Worm (Caenorhabditis elegans) whole organism, L4 larva: ENCODE results near the gene C13B9.2.
"Not testable (repeated sequence)": the region's sequence is repeated elsewhere in the genome, so short reads cannot be mapped to it uniquely, and the experiment has no call there.

Experiments used
- D1046.2 ChIP-seq: fragments of 200-800 bp; sonication (Bioruptor generic); IDR thresholded peaks from 2 replicates; pipeline ENCODE4 v1.3.6; 2022; ENCODE audit warnings: missing genetic modification characterization, missing compliant biosample characterization
- F10B5.3 ChIP-seq: sonication (generic microtip); optimal IDR thresholded peaks from 2 replicates; lab custom pipeline; 2016; ENCODE audit warnings: mild to moderate bottlenecking, missing genetic modification characterization, missing compliant biosample characterization
- F26F4.8 ChIP-seq: fragments of 200-800 bp; sonication (Bioruptor generic); conservative IDR thresholded peaks from 2 replicates; pipeline ENCODE4 v1.3.6; 2022; ENCODE audit warnings: missing genetic modification characterization, missing compliant biosample characterization
- F44E2.7 ChIP-seq: fragments of 200-800 bp; sonication (Bioruptor generic); IDR thresholded peaks from 2 replicates; pipeline ENCODE4 v2.1.2; 2022; ENCODE audit warnings: missing genetic modification characterization, missing compliant biosample characterization
- R02D3.7 ChIP-seq: fragments of 150-350 bp; sonication (generic microtip); optimal IDR thresholded peaks from 3 replicates; lab custom pipeline; 2014; ENCODE audit warnings: missing biosample characterization, missing genetic modification characterization
- Y48G9A.11 ChIP-seq: fragments of 200-800 bp; sonication (Bioruptor generic); IDR thresholded peaks from 2 replicates; pipeline ENCODE4 v1.3.6; 2022; ENCODE audit warnings: missing genetic modification reagents, missing genetic modification characterization, missing compliant biosample characterization
- Y5F2A.4 ChIP-seq: fragments of 200-800 bp; sonication (Bioruptor generic); optimal IDR thresholded peaks from 2 replicates; lab custom pipeline; 2018; ENCODE audit warnings: mild to moderate bottlenecking, missing genetic modification characterization, missing compliant biosample characterization
- Y75B8A.6 ChIP-seq: fragments of 200-800 bp; sonication (Bioruptor generic); IDR thresholded peaks from 2 replicates; pipeline ENCODE4 v1.3.6; 2022; ENCODE audit warnings: missing genetic modification reagents, missing genetic modification characterization, missing compliant biosample characterization
- ZK337.2 ChIP-seq: fragments of 200-800 bp; sonication (Bioruptor generic); IDR thresholded peaks from 2 replicates; pipeline ENCODE4 v1.3.6; 2022; ENCODE audit warnings: missing genetic modification reagents, missing genetic modification characterization, missing compliant biosample characterization
- aha-1 ChIP-seq: fragments of 150-350 bp; peaks from one replicate; lab custom pipeline; 2014; ENCODE audit warnings: missing biosample characterization, missing genetic modification characterization
- ceh-20 ChIP-seq: fragments of 200-800 bp; sonication (Bioruptor generic); IDR thresholded peaks from 2 replicates; pipeline ENCODE4 v1.3.6; 2022; ENCODE audit warnings: missing genetic modification reagents, missing genetic modification characterization, missing compliant biosample characterization
- ceh-44 ChIP-seq: fragments of 200-800 bp; sonication (Bioruptor generic); IDR thresholded peaks from 2 replicates; pipeline ENCODE4 v1.3.6; 2022; ENCODE audit warnings: missing genetic modification reagents, missing genetic modification characterization, missing compliant biosample characterization
- ctbp-1 ChIP-seq: fragments of 200-800 bp; sonication (Bioruptor generic); IDR thresholded peaks from 2 replicates; pipeline ENCODE4 v1.3.6; 2022; ENCODE audit warnings: missing genetic modification reagents, missing genetic modification characterization, missing compliant biosample characterization
- dmd-6 ChIP-seq: fragments of 200-800 bp; sonication (Bioruptor generic); IDR thresholded peaks from 2 replicates; pipeline ENCODE4 v1.3.6; 2022; ENCODE audit warnings: missing genetic modification reagents, missing genetic modification characterization, missing compliant biosample characterization
- dmd-9 ChIP-seq: fragments of 200-800 bp; sonication (Bioruptor generic); IDR thresholded peaks from 2 replicates; pipeline ENCODE4 v1.3.6; 2022; ENCODE audit warnings: missing genetic modification reagents, missing genetic modification characterization, missing compliant biosample characterization
- egl-43 ChIP-seq: fragments of 200-800 bp; sonication (Bioruptor generic); IDR thresholded peaks from 2 replicates; pipeline ENCODE4 v1.3.6; 2022; ENCODE audit warnings: missing genetic modification reagents, missing genetic modification characterization, missing compliant biosample characterization
- fkh-10 ChIP-seq: fragments of 150-350 bp; optimal IDR thresholded peaks from 2 replicates; lab custom pipeline; 2014; ENCODE audit warnings: missing biosample characterization, missing genetic modification reagents, missing genetic modification characterization
- hlh-30 ChIP-seq: sonication (generic microtip); optimal IDR thresholded peaks from 2 replicates; lab custom pipeline; 2017; ENCODE audit warnings: antibody characterized with exemption, mild to moderate bottlenecking, missing genetic modification characterization, missing compliant biosample characterization; ENCODE audit not compliant: insufficient read depth
- hmg-1.1 ChIP-seq: fragments of 200-800 bp; sonication (Bioruptor generic); IDR thresholded peaks from 2 replicates; pipeline ENCODE4 v1.3.6; 2022; ENCODE audit warnings: missing genetic modification reagents, missing genetic modification characterization, missing compliant biosample characterization
- lim-7 ChIP-seq: fragments of 200-800 bp; sonication (Bioruptor generic); IDR thresholded peaks from 2 replicates; pipeline ENCODE4 v1.3.6; 2022; ENCODE audit warnings: missing genetic modification characterization, missing compliant biosample characterization
- lin-1 ChIP-seq: fragments of 200-800 bp; sonication (Bioruptor generic); IDR thresholded peaks from 2 replicates; pipeline ENCODE4 v1.3.6; 2022; ENCODE audit warnings: missing genetic modification reagents, missing genetic modification characterization, missing compliant biosample characterization
- lin-38 ChIP-seq: fragments of 200-800 bp; sonication (Bioruptor generic); IDR thresholded peaks from 2 replicates; pipeline ENCODE4 v1.3.6; 2022; ENCODE audit warnings: missing genetic modification reagents, missing genetic modification characterization, missing compliant biosample characterization
- lsy-2 ChIP-seq, 2 experiments: fragments of 150-350 bp in 1 of 2; sonication (generic microtip) in 1 of 2; optimal IDR thresholded peaks; 2 replicates each; lab custom pipeline; 2014 to 2017; ENCODE audit warnings: missing biosample characterization in 2 of 2, missing genetic modification characterization in 2 of 2
- madf-5 ChIP-seq, 2 experiments: fragments of 200-800 bp; sonication (Bioruptor generic); IDR thresholded peaks; 2 replicates each; pipeline ENCODE4 v1.3.6; 2022; ENCODE audit warnings: missing compliant biosample characterization in 2 of 2, missing genetic modification characterization in 2 of 2
- madf-9 ChIP-seq: fragments of 200-800 bp; sonication (Bioruptor generic); conservative IDR thresholded peaks from 2 replicates; pipeline ENCODE4 v1.3.6; 2022; ENCODE audit warnings: missing genetic modification reagents, missing genetic modification characterization, missing compliant biosample characterization
- mep-1 ChIP-seq: fragments of 150-350 bp; sonication (generic microtip); optimal IDR thresholded peaks from 3 replicates; lab custom pipeline; 2014; ENCODE audit warnings: missing biosample characterization, missing genetic modification characterization
- mxl-2 ChIP-seq: fragments of 200-800 bp; sonication (Bioruptor generic); conservative IDR thresholded peaks from 2 replicates; pipeline ENCODE4 v1.3.6; 2022; ENCODE audit warnings: missing genetic modification reagents, missing genetic modification characterization, missing compliant biosample characterization
- nhr-11 ChIP-seq: fragments of 150-350 bp; optimal IDR thresholded peaks from 2 replicates; lab custom pipeline; 2014; ENCODE audit warnings: missing biosample characterization, missing genetic modification characterization
- nhr-41 ChIP-seq: fragments of 200-800 bp; sonication (Bioruptor generic); IDR thresholded peaks from 2 replicates; pipeline ENCODE4 v1.3.6; 2022; ENCODE audit warnings: missing genetic modification reagents, missing genetic modification characterization, missing compliant biosample characterization
- pha-4 ChIP-seq, 2 experiments: fragments of 150-350 bp in 1 of 2; fragments of 200-800 bp in 1 of 2; sonication (Bioruptor generic) in 1 of 2; IDR thresholded peaks in 1 of 2; optimal IDR thresholded peaks in 1 of 2; 2 replicates each; pipeline versions ENCODE4 v1.3.6 to Lab custom; 2014 to 2022; ENCODE audit warnings: missing genetic modification characterization in 2 of 2, missing genetic modification reagents in 2 of 2, missing biosample characterization in 1 of 2, missing compliant biosample characterization in 1 of 2
- set-16 ChIP-seq: fragments of 200-800 bp; sonication (Bioruptor generic); IDR thresholded peaks from 2 replicates; pipeline ENCODE4 v1.3.6; 2022; ENCODE audit warnings: missing genetic modification reagents, missing genetic modification characterization, missing compliant biosample characterization
- snpc-4 ChIP-seq: fragments of 150-350 bp; optimal IDR thresholded peaks from 2 replicates; lab custom pipeline; 2014; ENCODE audit warnings: missing biosample characterization, missing genetic modification characterization
- spr-1 ChIP-seq: sonication (generic microtip); optimal IDR thresholded peaks from 2 replicates; lab custom pipeline; 2016; ENCODE audit warnings: mild to moderate bottlenecking, missing genetic modification characterization, missing compliant biosample characterization
- tra-1 ChIP-seq: fragments of 200-800 bp; sonication (Bioruptor generic); IDR thresholded peaks from 2 replicates; pipeline ENCODE4 v1.3.6; 2022; ENCODE audit warnings: missing genetic modification reagents, missing genetic modification characterization, missing compliant biosample characterization
- unc-39 ChIP-seq: sonication (generic microtip); optimal IDR thresholded peaks from 2 replicates; lab custom pipeline; 2017; ENCODE audit warnings: missing biosample characterization, missing genetic modification characterization
- unc-62 ChIP-seq, 3 experiments: fragments of 150-350 bp in 1 of 3; sonication (generic microtip); optimal IDR thresholded peaks in 2 of 3; peaks in 1 of 3; 1 replicate in 1 of 3; 2 replicates in 2 of 3; lab custom pipeline; 2014 to 2017; ENCODE audit warnings: missing biosample characterization in 3 of 3, missing genetic modification characterization in 3 of 3, missing genetic modification reagents in 3 of 3, missing genotype in 1 of 3
- vab-7 ChIP-seq: fragments of 200-800 bp; sonication (Bioruptor generic); IDR thresholded peaks from 2 replicates; pipeline ENCODE4 v1.3.6; 2022; ENCODE audit warnings: missing genetic modification reagents, missing genetic modification characterization, missing compliant biosample characterization
- zfp-3 ChIP-seq: fragments of 200-800 bp; sonication (Bioruptor generic); conservative IDR thresholded peaks from 2 replicates; pipeline ENCODE4 v1.3.6; 2022; ENCODE audit warnings: missing genetic modification reagents, missing genetic modification characterization, missing compliant biosample characterization

Gene C13B9.2

DNA sequence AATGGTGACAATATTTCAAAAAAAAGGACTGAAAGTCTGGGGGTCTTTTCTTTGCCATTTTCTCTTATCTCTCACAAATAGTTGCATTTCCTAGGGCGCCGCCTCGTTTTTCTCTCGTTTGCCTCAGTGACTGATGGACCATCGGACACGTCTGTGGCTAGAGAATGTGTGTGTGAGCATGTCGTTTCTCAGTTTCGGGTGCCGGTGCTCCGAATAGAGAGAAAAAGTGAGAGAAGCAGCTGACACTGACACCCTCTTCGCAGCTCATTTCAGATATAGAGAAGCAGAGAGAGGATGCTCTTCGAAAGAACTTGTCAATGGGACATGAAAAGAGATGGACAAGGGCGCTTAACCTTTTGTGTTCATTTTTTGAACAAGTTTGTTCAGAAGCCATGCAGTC, 35.8 kb downstream of the C13B9.2 start:
- TF ChIP-seq fkh-10 (GFP tag; lab: Kevin White, UChicago) (no peak), spr-1 (no peak), lsy-2 (tag; optimal IDR thresholded peaks at IDR 0.05; lab: Kevin White, UChicago) (peak in 1 of 2 experiments; percentile 15), unc-39 (tag; lab: Kevin White, UChicago) (no peak), Y5F2A.4 (no peak), nhr-11 (tag; lab: Kevin White, UChicago) (peak; percentile 31), R02D3.7 (tag; lab: Kevin White, UChicago) (no peak), unc-62 (GFP tag; optimal IDR thresholded peaks at IDR 0.05 in 1 of 2; lab: Kevin White, UChicago) (peak in 1 of 2 experiments; percentile 78), unc-62 (tag; optimal IDR thresholded peaks at IDR 0.05; lab: Kevin White, UChicago) (no peak), mep-1 (tag; lab: Kevin White, UChicago) (peak; percentile 37), ctbp-1 (GFP tag; lab: Robert Waterston, UW) (peak; percentile 26; the same call in 1 of the 2 replicates), F10B5.3 (tag; lab: Kevin White, UChicago) (no peak), hlh-30 (tag; lab: Kevin White, UChicago) (peak; percentile 50), snpc-4 (tag; lab: Kevin White, UChicago) (no peak), aha-1 (tag; lab: Kevin White, UChicago) (no peak)
- TF ChIP-seq, all 104 proteins: peak for 6

DNA sequence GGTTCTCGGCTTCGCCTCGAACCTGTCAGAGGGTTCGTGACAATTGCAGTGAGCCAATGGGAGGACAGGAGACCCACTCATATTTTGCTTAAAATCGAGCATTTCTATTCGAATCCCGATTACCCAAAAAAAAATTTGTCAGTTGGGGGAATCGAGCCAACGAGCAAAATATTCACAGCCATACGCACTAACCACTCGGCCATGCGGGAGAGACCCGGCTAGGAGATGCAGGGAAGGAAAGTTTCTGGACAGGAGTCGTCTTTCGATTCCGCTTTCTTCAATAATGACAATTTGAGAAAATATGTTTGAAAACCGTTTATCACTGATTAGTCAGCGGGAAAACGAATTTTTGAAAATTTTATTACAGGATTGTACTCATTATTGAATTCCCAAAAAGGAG, 41.6 kb downstream of the C13B9.2 start:
- peak; percentile 59; the same call in 1 of the 2 replicates for TF ChIP-seq mxl-2
- TF ChIP-seq vab-7 (GFP tag; lab: Robert Waterston, UW), result peak; percentile 92
- peak; percentile 83 for TF ChIP-seq lin-38 (GFP tag; lab: Robert Waterston, UW)
- TF ChIP-seq D1046.2, result peak; percentile 91
- peak; percentile 90 for TF ChIP-seq nhr-41
- TF ChIP-seq madf-9 (GFP tag; lab: Robert Waterston, UW), result peak; percentile 77
- TF ChIP-seq dmd-6 (GFP tag; lab: Robert Waterston, UW), result peak; percentile 39; the same call in 1 of the 2 replicates
- peak; percentile 63; the same call in 1 of the 2 replicates for TF ChIP-seq Y75B8A.6
- TF ChIP-seq set-16 (GFP tag; lab: Robert Waterston, UW), result peak; percentile 47
- peak; percentile 62; the same call in 1 of the 2 replicates for TF ChIP-seq ZK337.2 (GFP tag; lab: Robert Waterston, UW)
- 0 out of 2 replicates have a peak, but pooled peaks have one; percentile 28 for TF ChIP-seq ceh-20 (GFP tag; lab: Robert Waterston, UW)
- peak; percentile 50; the same call in 1 of the 2 replicates for TF ChIP-seq ceh-44 (GFP tag; lab: Robert Waterston, UW)
- peak; percentile 76 for TF ChIP-seq ctbp-1 (GFP tag; lab: Robert Waterston, UW)
- TF ChIP-seq egl-43, result peak; percentile 95
- peak in 1 of 2 experiments; percentile 56; a peak in 1 of 4 replicates for TF ChIP-seq madf-5 (GFP tag; IDR thresholded peaks at IDR 0.05; lab: Robert Waterston, UW)
- peak; percentile 79 for TF ChIP-seq hmg-1.1
- peak; percentile 69 for TF ChIP-seq dmd-9 (GFP tag; lab: Robert Waterston, UW)
- TF ChIP-seq F44E2.7 (GFP tag; lab: Robert Waterston, UW), result peak; percentile 90
- peak; percentile 61; the same call in 1 of the 2 replicates for TF ChIP-seq lin-1
- peak; percentile 81 for TF ChIP-seq F26F4.8 (GFP tag; lab: Robert Waterston, UW)
- TF ChIP-seq tra-1 (GFP tag; lab: Robert Waterston, UW), result peak; percentile 58; the same call in 1 of the 2 replicates
- peak; percentile 98 for TF ChIP-seq lim-7
- TF ChIP-seq pha-4 (GFP tag; IDR thresholded peaks at IDR 0.05; lab: Robert Waterston, UW), result peak; percentile 79
- not testable (repeated sequence) for TF ChIP-seq pha-4 (tag; optimal IDR thresholded peaks at IDR 0.05; lab: Kevin White, UChicago)
- TF ChIP-seq zfp-3 (GFP tag; lab: Robert Waterston, UW), result 0 out of 2 replicates have a peak, but pooled peaks have one; percentile 35
- peak; percentile 76 for TF ChIP-seq Y48G9A.11 (GFP tag; lab: Robert Waterston, UW)
- TF ChIP-seq, all 104 proteins: peak for 25; not testable (repeated sequence) for 79
